Worm (Caenorhabditis elegans): Measurements from ENCODE around the gene C06A1.6.
A peak's percentile ranks its signal among the peaks of the same experiment; 100 is the strongest.

The C06A1.6 gene

DNA sequence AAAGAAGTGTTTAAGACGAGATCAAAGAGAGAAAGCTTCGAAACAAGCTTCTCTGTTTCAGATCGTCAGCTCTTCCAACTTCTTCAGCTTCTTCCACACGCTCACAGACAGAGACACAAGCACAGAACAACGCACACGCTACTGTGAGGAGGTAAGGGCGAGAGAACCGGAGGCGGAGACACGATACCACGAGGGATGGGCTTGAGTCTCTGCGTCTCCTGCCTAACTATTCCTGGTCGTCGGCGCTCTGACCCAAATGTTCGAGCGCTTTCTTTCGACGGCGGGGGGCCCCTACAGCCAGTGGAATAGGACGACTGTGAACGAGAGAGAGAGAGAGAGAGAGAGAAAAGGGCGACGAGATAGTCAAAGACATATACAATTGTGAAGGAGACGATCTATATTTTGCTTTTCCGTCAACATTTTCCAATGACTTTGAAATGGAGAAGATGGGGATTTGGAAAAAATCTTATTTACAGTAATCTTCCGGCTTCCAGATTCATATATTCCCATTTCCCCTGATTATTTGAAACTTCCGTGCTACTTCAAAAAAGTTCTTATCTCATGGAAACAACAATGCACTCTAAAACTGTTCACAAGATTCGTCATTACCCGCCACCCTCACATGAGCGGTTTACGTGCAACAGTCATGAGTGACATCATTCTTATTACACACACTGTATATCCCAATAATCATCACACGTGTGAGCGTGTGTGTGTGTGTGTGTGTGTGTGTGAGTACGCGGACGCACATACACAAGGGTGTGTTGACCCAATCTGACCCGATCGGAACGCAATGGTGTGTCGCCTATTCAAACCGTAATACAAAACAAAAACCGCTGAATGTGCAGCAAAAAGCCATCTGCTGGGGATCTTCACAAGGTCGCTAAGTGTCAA, 15.5 kb downstream of the C06A1.6 start (continued):
- peak; percentile 36 to 92 for TF ChIP-seq hif-1 (tag; optimal IDR thresholded peaks at IDR 0.05)
- peak; percentile 48 for TF ChIP-seq dpl-1 (GFP tag; optimal IDR thresholded peaks at IDR 0.05)
- TF ChIP-seq F49E8.2 (tag; optimal IDR thresholded peaks at IDR 0.05; ENCODE audit: borderline replicate concordance) = no peak
- no peak for TF ChIP-seq aly-2 (tag; optimal IDR thresholded peaks at IDR 0.05)
- no peak for TF ChIP-seq dmd-8 (GFP tag; IDR thresholded peaks at IDR 0.05)
- TF ChIP-seq vab-7 (GFP tag; IDR thresholded peaks at IDR 0.05) = 0 out of 2 replicates have a peak, but pooled peaks have one; percentile 20
- TF ChIP-seq ama-1 (optimal IDR thresholded peaks at IDR 0.05) = peak; percentile 97
- TF ChIP-seq nhr-48 (tag; optimal IDR thresholded peaks at IDR 0.05) = peak; percentile 74
- no peak for TF ChIP-seq Y105C5A.15 (GFP tag; IDR thresholded peaks at IDR 0.05)
- peak; percentile 34 for TF ChIP-seq ztf-7 (tag; optimal IDR thresholded peaks at IDR 0.05)
- TF ChIP-seq zip-2 (tag; optimal IDR thresholded peaks at IDR 0.05) = no peak
- TF ChIP-seq hmg-1.1 (GFP tag; IDR thresholded peaks at IDR 0.05) = peak; percentile 88
- peak; percentile 91 for TF ChIP-seq rbr-2 (tag; optimal IDR thresholded peaks at IDR 0.05)
- TF ChIP-seq dmd-9 (GFP tag; IDR thresholded peaks at IDR 0.05) = 0 out of 2 replicates have a peak, but pooled peaks have one; percentile 59
- TF ChIP-seq dmd-6 (GFP tag; IDR thresholded peaks at IDR 0.05) = peak; percentile 76
- TF ChIP-seq hlh-11 (tag; optimal IDR thresholded peaks at IDR 0.05) = peak; percentile 82
- peak; percentile 69 for TF ChIP-seq T26A8.4 (GFP tag; IDR thresholded peaks at IDR 0.05)
- TF ChIP-seq php-3 (GFP tag; IDR thresholded peaks at IDR 0.05) = peak; percentile 43; the same call in 1 of the 2 replicates
- TF ChIP-seq ceh-28 (tag; optimal IDR thresholded peaks at IDR 0.05) = no peak
- peak; percentile 75 for TF ChIP-seq mdt-29 (GFP tag; IDR thresholded peaks at IDR 0.05)
- peak; percentile 1 for TF ChIP-seq zfp-2 (tag; optimal IDR thresholded peaks at IDR 0.05)
- no peak for TF ChIP-seq Y5F2A.4 (GFP tag; optimal IDR thresholded peaks at IDR 0.05)
- TF ChIP-seq daf-19 (GFP tag; conservative IDR thresholded peaks at IDR 0.05) = 0 out of 2 replicates have a peak, but pooled peaks have one; percentile 57
- TF ChIP-seq nhr-237 (tag; optimal IDR thresholded peaks at IDR 0.05) = no peak
- TF ChIP-seq mxl-3 (GFP tag; optimal IDR thresholded peaks at IDR 0.05) = peak; percentile 85
- TF ChIP-seq saeg-2 (GFP tag; IDR thresholded peaks at IDR 0.05) = 0 out of 2 replicates have a peak, but pooled peaks have one; percentile 28
- TF ChIP-seq set-16 (GFP tag; IDR thresholded peaks at IDR 0.05) = peak; percentile 96
- TF ChIP-seq pha-4 (GFP tag; IDR thresholded peaks at IDR 0.05) = peak; percentile 77
- peak; percentile 79 for TF ChIP-seq pha-4 (tag; optimal IDR thresholded peaks at IDR 0.05)
- peak; percentile 31; the same call in 1 of the 2 replicates for TF ChIP-seq tra-1 (GFP tag; IDR thresholded peaks at IDR 0.05)
- 0 out of 2 replicates have a peak, but pooled peaks have one; percentile 21 for TF ChIP-seq nhr-41 (GFP tag; IDR thresholded peaks at IDR 0.05)
- peak; percentile 66 for TF ChIP-seq T20F7.1 (GFP tag; optimal IDR thresholded peaks at IDR 0.05)
- TF ChIP-seq nhr-111 (GFP tag; optimal IDR thresholded peaks at IDR 0.05) = no peak
- TF ChIP-seq pqm-1 (tag; optimal IDR thresholded peaks at IDR 0.05) = no peak
- peak; percentile 38 for TF ChIP-seq jun-1 (tag; optimal IDR thresholded peaks at IDR 0.05)
- TF ChIP-seq ceh-82 (tag; optimal IDR thresholded peaks at IDR 0.05) = no peak
- peak; percentile 51 for TF ChIP-seq nhr-25 (tag; optimal IDR thresholded peaks at IDR 0.05; ENCODE audit: borderline replicate concordance, insufficient read depth)
- TF ChIP-seq snpc-1.2 (GFP tag; IDR thresholded peaks at IDR 0.05) = peak; percentile 54; the same call in 1 of the 2 replicates
- TF ChIP-seq F44E2.7 (GFP tag; IDR thresholded peaks at IDR 0.05) = no peak
- no peak for TF ChIP-seq lin-29 (GFP tag; IDR thresholded peaks at IDR 0.05)
- TF ChIP-seq zip-11 (GFP tag; IDR thresholded peaks at IDR 0.05) = no peak
- TF ChIP-seq ceh-62 (tag; optimal IDR thresholded peaks at IDR 0.05) = no peak
- TF ChIP-seq ctbp-1 (GFP tag; IDR thresholded peaks at IDR 0.05) = peak; percentile 86
- peak; percentile 84 for TF ChIP-seq zfp-3 (GFP tag; conservative IDR thresholded peaks at IDR 0.05)
- peak; percentile 89 for TF ChIP-seq mep-1 (tag; optimal IDR thresholded peaks at IDR 0.05)
- peak; percentile 32 for TF ChIP-seq nhr-102 (tag; optimal IDR thresholded peaks at IDR 0.05)
- peak; percentile 96 for TF ChIP-seq hlh-30 (tag; optimal IDR thresholded peaks at IDR 0.05; ENCODE audit: insufficient read depth)
- no peak for TF ChIP-seq snpc-4 (tag; optimal IDR thresholded peaks at IDR 0.05)
